ENCODE assay signal across 1 fruit fly cellular context in the genomic region with DNA sequence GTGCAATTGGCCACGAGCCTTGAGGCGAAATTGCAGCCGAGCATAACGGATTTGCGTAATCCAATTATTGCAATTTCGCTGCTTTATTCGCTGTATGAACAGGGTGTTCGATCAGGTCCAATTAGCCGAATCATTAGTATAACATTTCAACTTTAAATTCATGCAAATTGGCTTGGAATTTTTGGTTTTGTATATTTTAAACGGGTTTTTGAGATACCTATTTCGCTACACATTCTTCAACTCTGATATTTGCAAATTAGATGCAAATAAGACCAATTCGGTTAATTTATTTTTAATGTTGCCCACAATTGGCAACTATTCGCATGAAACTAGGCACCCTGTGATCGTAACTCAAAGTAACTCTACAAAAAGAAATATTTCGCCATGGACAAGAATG.
A peak's percentile ranks its signal among the peaks of the same experiment; 100 is the strongest.
TF ChIP-seq lines count a peak whose summit lies in the region.

No protein-coding gene starts in this region.

TF ChIP-seq in whole organism, embryonic, 481 proteins besides CTCF, POLR2A, EP300 and RAD21 (continued from another document):
- TF ChIP-seq gem (tag; optimal IDR thresholded peaks at IDR 0.05; lab: Kevin White, UChicago) (peak; percentile 45), Drgx (GFP tag; IDR thresholded peaks at IDR 0.05; lab: Robert Waterston, UW) (peak; percentile 91), Med (GFP tag; lab: Kevin White, UChicago) (peak; percentile 85), HLH3B (GFP tag; IDR thresholded peaks at IDR 0.05; lab: Robert Waterston, UW) (0 out of 2 replicates have a peak, but pooled peaks have one; percentile 6), CG34224 (GFP tag; IDR thresholded peaks at IDR 0.05; lab: Robert Waterston, UW; ENCODE audit: partially characterized antibody) (no peak), CG12236 (GFP tag; optimal IDR thresholded peaks at IDR 0.05; lab: Kevin White, UChicago) (peak; percentile 11), CG3163 (GFP tag; optimal IDR thresholded peaks at IDR 0.05; lab: Kevin White, UChicago) (no peak), CG11504 (tag; optimal IDR thresholded peaks at IDR 0.05; lab: Kevin White, UChicago) (peak; percentile 15), CG3065 (GFP tag; optimal IDR thresholded peaks at IDR 0.05; lab: Kevin White, UChicago) (no peak), yki (optimal IDR thresholded peaks at IDR 0.05; lab: Kevin White, UChicago) (no peak), CG1603 (tag; optimal IDR thresholded peaks at IDR 0.05; lab: Kevin White, UChicago) (peak; percentile 48), CG10431 (GFP tag; optimal IDR thresholded peaks at IDR 0.05; lab: Kevin White, UChicago) (no peak), tio (GFP tag; optimal IDR thresholded peaks at IDR 0.05; lab: Kevin White, UChicago) (peak; percentile 20), Hand (GFP tag; optimal IDR thresholded peaks at IDR 0.05; lab: Kevin White, UChicago) (no peak), dmrt99B (tag; optimal IDR thresholded peaks at IDR 0.05; lab: Kevin White, UChicago) (peak; percentile 25), crc (GFP tag; optimal IDR thresholded peaks at IDR 0.05; lab: Kevin White, UChicago) (peak; percentile 25), Side (GFP tag; optimal IDR thresholded peaks at IDR 0.05; lab: Kevin White, UChicago) (peak; percentile 37), CG4854 (GFP tag; optimal IDR thresholded peaks at IDR 0.05; lab: Kevin White, UChicago) (no peak), CG9797 (GFP tag; optimal IDR thresholded peaks at IDR 0.05; lab: Kevin White, UChicago) (no peak), CG7556 (GFP tag; optimal IDR thresholded peaks at IDR 0.05; lab: Kevin White, UChicago) (no peak), onecut (GFP tag; IDR thresholded peaks at IDR 0.05; lab: Robert Waterston, UW) (no peak), CG10979 (tag; optimal IDR thresholded peaks at IDR 0.05; lab: Kevin White, UChicago) (no peak), HmgZ (tag; optimal IDR thresholded peaks at IDR 0.05; lab: Kevin White, UChicago) (peak; percentile 20), scrt (GFP tag; optimal IDR thresholded peaks at IDR 0.05; lab: Kevin White, UChicago) (no peak), CG6791 (GFP tag; IDR thresholded peaks at IDR 0.05; lab: Robert Waterston, UW; ENCODE audit: partially characterized antibody) (no peak), Hsf (GFP tag; optimal IDR thresholded peaks at IDR 0.05; lab: Kevin White, UChicago) (peak; percentile 57), CG30403 (GFP tag; optimal IDR thresholded peaks at IDR 0.05; lab: Kevin White, UChicago) (peak; percentile 28), CG13624 (GFP tag; optimal IDR thresholded peaks at IDR 0.05; lab: Kevin White, UChicago) (peak; percentile 43), Atf-2 (GFP tag; optimal IDR thresholded peaks at IDR 0.05; lab: Kevin White, UChicago) (peak; percentile 35), lilli (GFP tag; optimal IDR thresholded peaks at IDR 0.05; lab: Kevin White, UChicago) (peak; percentile 43), CG8765 (GFP tag; IDR thresholded peaks at IDR 0.05; lab: Robert Waterston, UW) (peak; percentile 15; the same call in 1 of the 2 replicates), danr (GFP tag; IDR thresholded peaks at IDR 0.05; lab: Robert Waterston, UW) (no peak), CG2120 (GFP tag; optimal IDR thresholded peaks at IDR 0.05; lab: Kevin White, UChicago) (peak; percentile 62), chif (GFP tag; optimal IDR thresholded peaks at IDR 0.05; lab: Kevin White, UChicago) (peak in 1 of 2 experiments; percentile 48), gce (GFP tag; IDR thresholded peaks at IDR 0.05; lab: Robert Waterston, UW) (peak; percentile 29; the same call in 1 of the 3 replicates), da (GFP tag; optimal IDR thresholded peaks at IDR 0.05; lab: Kevin White, UChicago) (no peak), dpn (GFP tag; optimal IDR thresholded peaks at IDR 0.05; lab: Kevin White, UChicago) (peak in 1 of 2 experiments; percentile 49), PHDP (tag; optimal IDR thresholded peaks at IDR 0.05; lab: Kevin White, UChicago) (peak; percentile 36), H2.0 (GFP tag; IDR thresholded peaks at IDR 0.05; lab: Robert Waterston, UW) (peak; percentile 7; the same call in 1 of the 2 replicates), CG11695 (GFP tag; IDR thresholded peaks at IDR 0.05; lab: Robert Waterston, UW) (peak; percentile 12; the same call in 1 of the 3 replicates), Rx (GFP tag; IDR thresholded peaks at IDR 0.05; lab: Robert Waterston, UW) (0 out of 2 replicates have a peak, but pooled peaks have one; percentile 8), CG9609 (GFP tag; optimal IDR thresholded peaks at IDR 0.05; lab: Kevin White, UChicago) (peak; percentile 15), ranshi (GFP tag; IDR thresholded peaks at IDR 0.05; lab: Robert Waterston, UW) (0 out of 2 replicates have a peak, but pooled peaks have one; percentile 9), CG1024 (GFP tag; IDR thresholded peaks at IDR 0.05; lab: Robert Waterston, UW) (no peak), CG7786 (GFP tag; optimal IDR thresholded peaks at IDR 0.05; lab: Kevin White, UChicago) (peak; percentile 30), CG12659 (GFP tag; optimal IDR thresholded peaks at IDR 0.05; lab: Kevin White, UChicago) (no peak), eyg (GFP tag; optimal IDR thresholded peaks at IDR 0.05; lab: Kevin White, UChicago) (peak; percentile 25), CG17912 (GFP tag; optimal IDR thresholded peaks at IDR 0.05; lab: Kevin White, UChicago) (no peak), sd (tag; optimal IDR thresholded peaks at IDR 0.05; lab: Kevin White, UChicago) (peak; percentile 73), ttk (GFP tag; IDR thresholded peaks at IDR 0.05; lab: Robert Waterston, UW) (no peak), CG9817 (tag; optimal IDR thresholded peaks at IDR 0.05; lab: Kevin White, UChicago) (peak; percentile 31), fru (optimal IDR thresholded peaks at IDR 0.05; lab: Kevin White, UChicago) (no peak), Dll (GFP tag; IDR thresholded peaks at IDR 0.05; lab: Robert Waterston, UW; ENCODE audit: partially characterized antibody) (no peak), HLH54F (GFP tag; optimal IDR thresholded peaks at IDR 0.05; lab: Kevin White, UChicago) (peak; percentile 54), CG10366 (GFP tag; IDR thresholded peaks at IDR 0.05; lab: Robert Waterston, UW) (peak; percentile 48), Oaz (GFP tag; IDR thresholded peaks at IDR 0.05; lab: Robert Waterston, UW) (no peak), ind (GFP tag; optimal IDR thresholded peaks at IDR 0.05; lab: Kevin White, UChicago) (no peak), CG15269 (tag; optimal IDR thresholded peaks at IDR 0.05; lab: Kevin White, UChicago) (no peak), ara (GFP tag; IDR thresholded peaks at IDR 0.05; lab: Robert Waterston, UW) (no peak), maf-S (GFP tag; optimal IDR thresholded peaks at IDR 0.05; lab: Kevin White, UChicago) (peak; percentile 30), BtbVII (GFP tag; optimal IDR thresholded peaks at IDR 0.05; lab: Kevin White, UChicago) (no peak), klu (GFP tag; IDR thresholded peaks at IDR 0.05; lab: Robert Waterston, UW) (no peak), CG30020 (tag; optimal IDR thresholded peaks at IDR 0.05; lab: Kevin White, UChicago) (no peak), tup (GFP tag; optimal IDR thresholded peaks at IDR 0.05; lab: Kevin White, UChicago) (no peak), al (GFP tag; IDR thresholded peaks at IDR 0.05; lab: Robert Waterston, UW) (no peak), shn (GFP tag; optimal IDR thresholded peaks at IDR 0.05; lab: Kevin White, UChicago) (peak; percentile 52), CG10209 (GFP tag; optimal IDR thresholded peaks at IDR 0.05; lab: Kevin White, UChicago) (peak; percentile 2), CG11723 (GFP tag; optimal IDR thresholded peaks at IDR 0.05; lab: Kevin White, UChicago) (no peak), pros (GFP tag; optimal IDR thresholded peaks at IDR 0.05; lab: Kevin White, UChicago) (no peak), CG9437 (GFP tag; optimal IDR thresholded peaks at IDR 0.05; lab: Kevin White, UChicago) (no peak), CG32772 (GFP tag; IDR thresholded peaks at IDR 0.05; lab: Robert Waterston, UW) (no peak), run (tag; optimal IDR thresholded peaks at IDR 0.05; lab: Kevin White, UChicago) (peak; percentile 3), Bdp1 (GFP tag; optimal IDR thresholded peaks at IDR 0.05; lab: Kevin White, UChicago) (no peak), CG2678 (tag; optimal IDR thresholded peaks at IDR 0.05; lab: Kevin White, UChicago) (peak; percentile 8), Hr51 (GFP tag; optimal IDR thresholded peaks at IDR 0.05; lab: Kevin White, UChicago) (peak in 1 of 2 experiments; percentile 39), cato (GFP tag; optimal IDR thresholded peaks at IDR 0.05; lab: Kevin White, UChicago; ENCODE audit: borderline replicate concordance) (peak; percentile 32), mam (GFP tag; optimal IDR thresholded peaks at IDR 0.05; lab: Kevin White, UChicago) (peak; percentile 13), zfh1 (GFP tag; IDR thresholded peaks at IDR 0.05; lab: Robert Waterston, UW) (no peak), Dfd (GFP tag; optimal IDR thresholded peaks at IDR 0.05; lab: Kevin White, UChicago) (no peak), hkb (optimal IDR thresholded peaks at IDR 0.05; lab: Kevin White, UChicago) (no peak), hkb (GFP tag; IDR thresholded peaks at IDR 0.05; lab: Robert Waterston, UW) (no peak), Awh (GFP tag; IDR thresholded peaks at IDR 0.05; lab: Robert Waterston, UW) (no peak), CG33213 (GFP tag; optimal IDR thresholded peaks at IDR 0.05; lab: Kevin White, UChicago) (peak; percentile 9), Meics (GFP tag; optimal IDR thresholded peaks at IDR 0.05; lab: Kevin White, UChicago) (no peak), Trl (optimal IDR thresholded peaks at IDR 0.05; lab: Kevin White, UChicago) (no peak), Trl (GFP tag; optimal IDR thresholded peaks at IDR 0.05; lab: Kevin White, UChicago) (peak; percentile 35), CG9932 (GFP tag; IDR thresholded peaks at IDR 0.05; lab: Robert Waterston, UW) (no peak), en (GFP tag; optimal IDR thresholded peaks at IDR 0.05; lab: Kevin White, UChicago) (peak; percentile 8)
